Worm (Caenorhabditis elegans) whole organism, early embryonic: ENCODE results near the gene srh-137.

Experiments
- B0310.2 ChIP-seq: sonication (generic microtip); optimal IDR thresholded peaks from 2 replicates; lab custom pipeline; 2016; ENCODE audit warnings: mild to moderate bottlenecking, missing genetic modification characterization, missing compliant biosample characterization
- aly-1 ChIP-seq: sonication (generic microtip); optimal IDR thresholded peaks from 2 replicates; lab custom pipeline; 2016; ENCODE audit warnings: missing genetic modification characterization, missing compliant biosample characterization
- ama-1 ChIP-seq: fragments of 150-350 bp; optimal IDR thresholded peaks from 2 replicates; lab custom pipeline; 2014
- ceh-36 ChIP-seq: sonication (generic microtip); optimal IDR thresholded peaks from 2 replicates; lab custom pipeline; 2016; ENCODE audit warnings: missing genetic modification characterization, inconsistent platforms, missing compliant biosample characterization
- ets-7 ChIP-seq: sonication (generic microtip); optimal IDR thresholded peaks from 2 replicates; lab custom pipeline; 2016; ENCODE audit warnings: missing genotype, missing genetic modification characterization, missing compliant biosample characterization
- flt-1 ChIP-seq: fragments of 200-800 bp; sonication (Bioruptor generic); IDR thresholded peaks from 2 replicates; pipeline ENCODE4 v1.3.6; 2022; ENCODE audit warnings: missing genetic modification characterization, missing compliant biosample characterization
- hmbx-1 ChIP-seq: sonication (generic microtip); optimal IDR thresholded peaks from 2 replicates; lab custom pipeline; 2016; ENCODE audit warnings: mild to moderate bottlenecking, missing genetic modification characterization, missing compliant biosample characterization
- hmg-4 ChIP-seq: fragments of 200-800 bp; sonication (Bioruptor generic); optimal IDR thresholded peaks from 2 replicates; lab custom pipeline; 2018; ENCODE audit warnings: mild to moderate bottlenecking, missing genetic modification characterization, missing compliant biosample characterization
- hnd-1 ChIP-seq: sonication (generic microtip); optimal IDR thresholded peaks from 2 replicates; lab custom pipeline; 2016; ENCODE audit warnings: missing genetic modification characterization, missing compliant biosample characterization
- pes-1 ChIP-seq: fragments of 200-800 bp; sonication (Bioruptor generic); IDR thresholded peaks from 2 replicates; pipeline ENCODE4 v1.3.6; 2022; ENCODE audit warnings: missing genetic modification reagents, missing genetic modification characterization, missing compliant biosample characterization
- scrt-1 ChIP-seq: fragments of 200-800 bp; sonication (Bioruptor generic); IDR thresholded peaks from 2 replicates; pipeline ENCODE4 v1.3.6; 2022; ENCODE audit warnings: missing genetic modification characterization, missing compliant biosample characterization
- sea-1 ChIP-seq: fragments of 200-800 bp; sonication (Bioruptor generic); conservative IDR thresholded peaks from 2 replicates; pipeline ENCODE4 v1.3.6; 2022; ENCODE audit warnings: missing genetic modification characterization, missing compliant biosample characterization
- tbx-11 ChIP-seq: fragments of 200-800 bp; sonication (Bioruptor generic); IDR thresholded peaks from 2 replicates; pipeline ENCODE4 v1.3.6; 2022; ENCODE audit warnings: missing genetic modification characterization, missing compliant biosample characterization
- tra-4 ChIP-seq: sonication (generic microtip); optimal IDR thresholded peaks from 2 replicates; lab custom pipeline; 2017; ENCODE audit warnings: missing genetic modification characterization, missing compliant biosample characterization

srh-137 gene

ce11 chrV:16671190-16671589 is 45.3 kb downstream of the srh-137 start, which contains the start of gene str-61:
str-61 (minus strand) TSS chrV:16671290.
- TF ChIP-seq scrt-1 (GFP tag; lab: Robert Waterston, UW), result no peak
- TF ChIP-seq B0310.2 (tag; lab: Kevin White, UChicago), result no peak
- no peak for TF ChIP-seq hmg-4 (GFP tag; lab: Kevin White, UChicago)
- TF ChIP-seq hmbx-1 (tag; lab: Kevin White, UChicago), result no peak
- no peak for TF ChIP-seq ama-1 (lab: Kevin White, UChicago)

DNA sequence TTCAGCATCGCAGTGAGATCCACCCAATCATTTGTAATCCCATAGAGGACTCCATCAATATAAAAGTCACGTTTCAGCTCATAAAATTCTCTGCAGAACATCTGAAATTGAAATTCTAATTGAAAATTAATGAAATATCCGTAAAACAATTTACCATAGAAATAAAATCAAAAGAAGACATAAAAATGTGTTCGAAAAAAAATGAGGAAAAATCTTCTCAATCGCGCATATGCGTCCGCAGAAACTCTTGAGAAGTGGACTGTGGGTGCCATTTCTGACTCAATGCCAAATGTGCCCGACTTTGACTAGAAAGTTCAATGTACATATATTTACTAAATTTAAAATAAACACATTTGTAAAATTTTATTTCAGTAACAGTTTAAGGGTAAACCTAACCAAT is 48.0 kb downstream of the srh-137 start, which contains the start of gene F14F8.9:
Gene F14F8.9, minus strand, starts transcription at position 101 of the 400 bp plus-strand sequence.
- no peak for TF ChIP-seq ceh-36 (tag; lab: Kevin White, UChicago)
- TF ChIP-seq flt-1 (GFP tag; lab: Robert Waterston, UW), result no peak
- no peak for TF ChIP-seq tra-4 (tag; lab: Kevin White, UChicago)
- TF ChIP-seq hmg-4 (GFP tag; lab: Kevin White, UChicago), result no peak
- TF ChIP-seq hnd-1 (tag; lab: Kevin White, UChicago), result no peak
- TF ChIP-seq pes-1 (GFP tag; lab: Robert Waterston, UW), result no peak
- no peak for TF ChIP-seq scrt-1 (GFP tag; lab: Robert Waterston, UW)
- TF ChIP-seq sea-1, result no peak
- TF ChIP-seq tbx-11, result no peak
- TF ChIP-seq ets-7, result no peak

DNA sequence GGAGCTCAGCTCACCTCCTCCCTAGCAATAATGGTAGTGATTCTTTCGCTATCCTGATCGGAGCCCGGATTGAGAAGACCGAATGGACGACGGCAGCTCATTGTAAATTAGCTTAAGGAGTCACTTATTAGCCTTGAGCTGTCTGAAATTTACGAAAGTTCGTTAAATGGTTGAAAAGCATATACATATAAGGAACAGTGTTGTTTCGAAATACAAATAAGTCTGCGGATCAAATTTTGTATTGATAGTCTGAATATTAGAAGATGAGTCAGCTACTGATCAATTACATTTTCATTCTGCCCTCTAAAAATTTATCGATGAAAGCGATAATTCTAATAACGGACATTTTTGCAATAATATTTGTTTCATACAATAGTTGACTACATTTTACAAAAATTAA is 49.8 kb downstream of the srh-137 start, which contains the start of gene F14F8.14:
Gene F14F8.14, minus strand, starts transcription at position 101 of the 400 bp plus-strand sequence.
- no peak for TF ChIP-seq pes-1 (GFP tag; lab: Robert Waterston, UW)
- no peak for TF ChIP-seq aly-1 (tag; lab: Kevin White, UChicago)
